Worm (Caenorhabditis elegans) whole organism, mixed stage, embryonic: ENCODE results near the gene glna-2.
A peak's percentile ranks its signal among the peaks of the same experiment; 100 is the strongest.

Experiments used
- M03D4.4 ChIP-seq: sonication (generic microtip); optimal IDR thresholded peaks from 2 replicates; lab custom pipeline; 2017; ENCODE audit warnings: mild to moderate bottlenecking, missing genetic modification characterization, missing compliant biosample characterization
- bed-3 ChIP-seq: fragments of 200-800 bp; sonication (Bioruptor generic); optimal IDR thresholded peaks from 3 replicates; lab custom pipeline; 2018; ENCODE audit warnings: mild to moderate bottlenecking, missing genetic modification characterization, moderate library complexity, missing compliant biosample characterization
- blmp-1 ChIP-seq: fragments of 150-350 bp; optimal IDR thresholded peaks from 2 replicates; lab custom pipeline; 2014; ENCODE audit warnings: missing biosample characterization, missing genetic modification characterization
- ceh-39 ChIP-seq: fragments of 150-350 bp; optimal IDR thresholded peaks from 2 replicates; lab custom pipeline; 2014; ENCODE audit warnings: missing biosample characterization, missing genetic modification characterization
- ceh-43 ChIP-seq: fragments of 200-800 bp; sonication (Bioruptor generic); optimal IDR thresholded peaks from 2 replicates; lab custom pipeline; 2018; ENCODE audit warnings: mild to moderate bottlenecking, missing genetic modification characterization, moderate library complexity, missing compliant biosample characterization
- ceh-83 ChIP-seq: fragments of 200-800 bp; sonication (Bioruptor generic); optimal IDR thresholded peaks from 2 replicates; lab custom pipeline; 2018; ENCODE audit warnings: mild to moderate bottlenecking, missing genetic modification characterization, missing compliant biosample characterization
- ces-1 ChIP-seq: fragments of 150-350 bp; optimal IDR thresholded peaks from 2 replicates; lab custom pipeline; 2014; ENCODE audit warnings: missing biosample characterization, missing genetic modification reagents, missing genetic modification characterization
- cnd-1 ChIP-seq: fragments of 200-800 bp; sonication (Bioruptor generic); optimal IDR thresholded peaks from 2 replicates; lab custom pipeline; 2018; ENCODE audit warnings: mild to moderate bottlenecking, missing genetic modification characterization, missing compliant biosample characterization
- drap-1 ChIP-seq: fragments of 200-800 bp; sonication (Bioruptor generic); optimal IDR thresholded peaks from 3 replicates; lab custom pipeline; 2018; ENCODE audit warnings: mild to moderate bottlenecking, missing genetic modification characterization, missing compliant biosample characterization
- elt-3 ChIP-seq: fragments of 150-350 bp; optimal IDR thresholded peaks from 2 replicates; lab custom pipeline; 2014; ENCODE audit warnings: missing biosample characterization, missing genetic modification characterization
- ham-2 ChIP-seq: fragments of 200-800 bp; sonication (Bioruptor generic); optimal IDR thresholded peaks from 2 replicates; lab custom pipeline; 2018; ENCODE audit warnings: mild to moderate bottlenecking, missing genetic modification characterization, missing compliant biosample characterization
- hlh-1 ChIP-seq: fragments of 150-350 bp; optimal IDR thresholded peaks from 2 replicates; lab custom pipeline; 2014; ENCODE audit warnings: missing biosample characterization, missing genetic modification reagents, missing genetic modification characterization
- lin-13 ChIP-seq: fragments of 150-350 bp; optimal IDR thresholded peaks from 2 replicates; lab custom pipeline; 2014; ENCODE audit warnings: missing biosample characterization, missing genetic modification characterization
- lin-32 ChIP-seq: fragments of 200-800 bp; sonication (Bioruptor generic); optimal IDR thresholded peaks from 2 replicates; lab custom pipeline; 2018; ENCODE audit warnings: mild to moderate bottlenecking, missing genetic modification characterization, missing compliant biosample characterization
- lsy-2 ChIP-seq: fragments of 150-350 bp; optimal IDR thresholded peaks from 2 replicates; lab custom pipeline; 2014; ENCODE audit warnings: missing biosample characterization, missing genetic modification characterization
- mep-1 ChIP-seq: fragments of 150-350 bp; optimal IDR thresholded peaks from 2 replicates; lab custom pipeline; 2017; ENCODE audit warnings: missing biosample characterization, missing genetic modification reagents, missing genetic modification characterization, inconsistent platforms
- mls-2 ChIP-seq: sonication (generic microtip); optimal IDR thresholded peaks from 2 replicates; lab custom pipeline; 2016; ENCODE audit warnings: mild to moderate bottlenecking, missing genetic modification characterization, moderate library complexity, missing compliant biosample characterization
- nhr-12 ChIP-seq: fragments of 150-350 bp; optimal IDR thresholded peaks from 2 replicates; lab custom pipeline; 2014; ENCODE audit warnings: missing biosample characterization, missing genetic modification characterization
- nhr-237 ChIP-seq: fragments of 150-350 bp; optimal IDR thresholded peaks from 2 replicates; lab custom pipeline; 2014; ENCODE audit warnings: missing biosample characterization, missing genetic modification characterization
- nhr-28 ChIP-seq: fragments of 150-350 bp; optimal IDR thresholded peaks from 2 replicates; lab custom pipeline; 2014; ENCODE audit warnings: missing biosample characterization, missing genetic modification characterization
- pha-4 ChIP-seq: fragments of 150-350 bp; optimal IDR thresholded peaks from 2 replicates; lab custom pipeline; 2018; ENCODE audit warnings: missing biosample characterization, missing genetic modification reagents, missing genetic modification characterization
- sem-2 ChIP-seq: fragments of 200-800 bp; sonication (Bioruptor generic); optimal IDR thresholded peaks from 2 replicates; lab custom pipeline; 2018; ENCODE audit warnings: mild to moderate bottlenecking, missing genetic modification characterization, missing compliant biosample characterization
- snpc-4 ChIP-seq: fragments of 150-350 bp; optimal IDR thresholded peaks from 2 replicates; lab custom pipeline; 2014; ENCODE audit warnings: missing biosample characterization, missing genetic modification characterization
- sptf-1 ChIP-seq: sonication (generic microtip); optimal IDR thresholded peaks from 2 replicates; lab custom pipeline; 2017; ENCODE audit warnings: mild to moderate bottlenecking, missing genetic modification characterization, moderate library complexity, missing compliant biosample characterization
- tbx-8 ChIP-seq: fragments of 200-800 bp; sonication (Bioruptor generic); optimal IDR thresholded peaks from 2 replicates; lab custom pipeline; 2018; ENCODE audit warnings: mild to moderate bottlenecking, missing genetic modification characterization, moderate library complexity, missing compliant biosample characterization
- unc-120 ChIP-seq: sonication (generic microtip); optimal IDR thresholded peaks from 2 replicates; lab custom pipeline; 2017; ENCODE audit warnings: missing genetic modification characterization, missing compliant biosample characterization; ENCODE audit not compliant: poor library complexity, severe bottlenecking
- unc-39 ChIP-seq: fragments of 150-350 bp; optimal IDR thresholded peaks from 2 replicates; lab custom pipeline; 2014; ENCODE audit warnings: missing biosample characterization, missing genetic modification characterization
- unc-62 ChIP-seq: fragments of 150-350 bp; optimal IDR thresholded peaks from 2 replicates; lab custom pipeline; 2014; ENCODE audit warnings: missing biosample characterization, missing genetic modification reagents, missing genetic modification characterization
- zip-8 ChIP-seq: fragments of 150-350 bp; optimal IDR thresholded peaks from 2 replicates; lab custom pipeline; 2014; ENCODE audit warnings: missing biosample characterization, missing genetic modification characterization
- ztf-11 ChIP-seq: fragments of 150-350 bp; optimal IDR thresholded peaks from 2 replicates; lab custom pipeline; 2014; ENCODE audit warnings: missing biosample characterization, missing genetic modification characterization

glna-2 gene

DNA sequence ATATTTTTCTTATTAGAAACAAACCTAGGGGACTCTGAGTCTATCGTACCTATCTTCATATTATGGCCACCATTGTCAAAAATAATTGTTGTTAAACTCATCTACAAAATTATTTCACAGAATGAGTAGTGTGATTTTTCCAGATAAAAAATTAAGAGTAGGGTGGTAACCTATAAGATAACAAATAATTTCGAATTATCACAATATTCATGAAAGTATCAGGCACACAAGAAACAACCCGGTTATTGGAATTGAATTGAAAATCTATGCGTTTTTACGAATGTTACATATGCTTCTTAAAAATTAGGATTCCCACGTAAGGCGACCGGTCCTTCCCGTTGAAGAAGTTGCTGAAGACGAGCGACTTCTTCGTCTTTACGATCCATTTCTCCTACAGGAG, 28.8 kb downstream of the glna-2 start, which contains the start of gene arp-6:
Gene arp-6, minus strand, starts transcription at position 101 of the 400 bp plus-strand sequence.
- no peak for TF ChIP-seq tbx-8 (GFP tag; lab: Kevin White, UChicago)

- no peak for TF ChIP-seq lin-32 (GFP tag; lab: Kevin White, UChicago)
- TF ChIP-seq ham-2 (GFP tag; lab: Kevin White, UChicago) = no peak
- no peak for TF ChIP-seq elt-3 (tag; lab: Kevin White, UChicago)
- no peak for TF ChIP-seq unc-62
- TF ChIP-seq blmp-1 (tag; lab: Kevin White, UChicago) = no peak
- TF ChIP-seq nhr-12 (tag; lab: Kevin White, UChicago) = no peak
- TF ChIP-seq unc-39 (tag; lab: Kevin White, UChicago) = no peak
- TF ChIP-seq hlh-1 (tag; lab: Kevin White, UChicago) = no peak
- TF ChIP-seq lin-13 (tag; lab: Kevin White, UChicago) = no peak
- TF ChIP-seq nhr-237 (tag; lab: Kevin White, UChicago) = no peak
- no peak for TF ChIP-seq pha-4 (tag; lab: Kevin White, UChicago)
- no peak for TF ChIP-seq nhr-28 (tag; lab: Kevin White, UChicago)
These were observed 29.4 kb downstream of the glna-2 start, which contains the start of gene C08B11.9 for ce11 chrII:8037863-8038262. Gene C08B11.9, minus strand, starts transcription at chrII:8038169.

ce11 chrII:8039416-8039815, 31.0 kb downstream of the glna-2 start, which contains the start of the genes ubh-4 and algn-6:
Gene ubh-4, minus strand, starts transcription at chrII:8039597.
Gene algn-6, plus strand, starts transcription at chrII:8039802.
- TF ChIP-seq lsy-2 = peak; percentile 90
- no peak for TF ChIP-seq blmp-1 (tag; lab: Kevin White, UChicago)
- TF ChIP-seq ceh-39 (tag; lab: Kevin White, UChicago) = peak; percentile 16
- peak; percentile 59 for TF ChIP-seq mep-1 (tag; lab: Kevin White, UChicago)

- TF ChIP-seq ceh-43 (GFP tag; lab: Kevin White, UChicago) (no peak), ces-1 (peak; percentile 88), nhr-237 (tag; lab: Kevin White, UChicago) (no peak), M03D4.4 (tag; lab: Kevin White, UChicago) (no peak), elt-3 (tag; lab: Kevin White, UChicago) (no peak), lin-13 (tag; lab: Kevin White, UChicago) (no peak), zip-8 (no peak), drap-1 (GFP tag; lab: Kevin White, UChicago) (no peak), lin-32 (GFP tag; lab: Kevin White, UChicago) (no peak), lsy-2 (peak; percentile 33)
These were observed 33.2 kb downstream of the glna-2 start for ce11 chrII:8041642-8042041.

- TF ChIP-seq ceh-43 (GFP tag; lab: Kevin White, UChicago) (no peak), nhr-28 (tag; lab: Kevin White, UChicago) (no peak), blmp-1 (tag; lab: Kevin White, UChicago) (no peak), lin-13 (tag; lab: Kevin White, UChicago) (no peak), hlh-1 (tag; lab: Kevin White, UChicago) (no peak), ztf-11 (no peak), unc-39 (tag; lab: Kevin White, UChicago) (no peak), ceh-83 (GFP tag; lab: Kevin White, UChicago) (no peak), ces-1 (no peak), lsy-2 (no peak), mep-1 (tag; lab: Kevin White, UChicago) (no peak), snpc-4 (tag; lab: Kevin White, UChicago) (no peak), mls-2 (tag; lab: Kevin White, UChicago) (no peak), ceh-39 (tag; lab: Kevin White, UChicago) (no peak), ham-2 (GFP tag; lab: Kevin White, UChicago) (no peak), sptf-1 (no peak), M03D4.4 (tag; lab: Kevin White, UChicago) (no peak)
These were observed 33.9 kb downstream of the glna-2 start, which contains the start of gene T05H10.1 for ce11 chrII:8042289-8042688. Gene T05H10.1, plus strand, starts transcription at chrII:8042589.

ce11 chrII:8047264-8047663, 38.8 kb downstream of the glna-2 start, which contains the start of gene apn-1:
Gene apn-1, plus strand, starts transcription at chrII:8047564.
- TF ChIP-seq cnd-1 (tag; lab: Kevin White, UChicago) (no peak), pha-4 (tag; lab: Kevin White, UChicago) (no peak), unc-120 (tag; lab: Kevin White, UChicago) (no peak), ztf-11 (no peak), sem-2 (GFP tag; lab: Kevin White, UChicago) (no peak), unc-62 (no peak), ceh-43 (GFP tag; lab: Kevin White, UChicago) (no peak), ham-2 (GFP tag; lab: Kevin White, UChicago) (no peak), sptf-1 (no peak), nhr-237 (tag; lab: Kevin White, UChicago) (no peak), bed-3 (GFP tag; lab: Kevin White, UChicago) (no peak), lin-13 (tag; lab: Kevin White, UChicago) (no peak)
